Worm (Caenorhabditis elegans): ENCODE measurements around the gene rab-39.

ce11 chrII:9358230-9358629, 35.5 kb upstream of the rab-39 start, which contains the start of gene mel-11:
- no peak for TF ChIP-seq unc-120 (tag; optimal IDR thresholded peaks at IDR 0.05; ENCODE audit: poor library complexity, severe bottlenecking)
- TF ChIP-seq nhr-12 (tag; optimal IDR thresholded peaks at IDR 0.05) = no peak
- TF ChIP-seq lin-32 (GFP tag; optimal IDR thresholded peaks at IDR 0.05) = no peak
- TF ChIP-seq unc-39 (tag; optimal IDR thresholded peaks at IDR 0.05) = no peak
